Fruit fly (Drosophila melanogaster) whole organism, pupa: ENCODE measurements around the gene br.

ENCODE experiments used
- CG12605 ChIP-seq: fragments of 200-800 bp; sonication (Bioruptor generic); IDR thresholded peaks from 2 replicates; pipeline ENCODE4 v1.3.6; 2022; ENCODE audit warnings: missing biosample characterization, missing genetic modification characterization
- CG13204 ChIP-seq: fragments of 200-800 bp; sonication (Bioruptor generic); optimal IDR thresholded peaks from 2 replicates; lab custom pipeline; 2018; ENCODE audit warnings: missing biosample characterization, mild to moderate bottlenecking, missing genetic modification characterization, moderate library complexity
- CG14655 ChIP-seq: fragments of 200-800 bp; sonication (Bioruptor generic); optimal IDR thresholded peaks from 3 replicates; lab custom pipeline; 2017; ENCODE audit warnings: mild to moderate bottlenecking, missing biosample characterization, missing genetic modification reagents, missing genetic modification characterization
- CG32121 ChIP-seq: fragments of 200-800 bp; sonication (Bioruptor generic); IDR thresholded peaks from 2 replicates; pipeline ENCODE4 v1.3.6; 2022; ENCODE audit warnings: missing biosample characterization, missing genetic modification characterization
- CG9948 ChIP-seq: fragments of 200-800 bp; sonication (Bioruptor generic); optimal IDR thresholded peaks from 2 replicates; lab custom pipeline; 2018; ENCODE audit warnings: missing biosample characterization, mild to moderate bottlenecking, missing genetic modification characterization, moderate library complexity
- D1 ChIP-seq: fragments of 200-800 bp; sonication (Bioruptor generic); optimal IDR thresholded peaks from 2 replicates; lab custom pipeline; 2018; ENCODE audit warnings: missing biosample characterization, mild to moderate bottlenecking, missing genetic modification characterization, moderate library complexity
- Pif1B ChIP-seq: fragments of 200-800 bp; sonication (Bioruptor generic); optimal IDR thresholded peaks from 3 replicates; lab custom pipeline; 2016; ENCODE audit warnings: missing biosample characterization, missing genetic modification characterization

dm6 chrX:1538638-1539037, 36.3 kb upstream of the br start:
- TF ChIP-seq D1 (tag; lab: Kevin White, UChicago) (no peak), CG32121 (GFP tag; lab: Robert Waterston, UW) (no peak), CG14655 (GFP tag; lab: Kevin White, UChicago) (no peak), CG9948 (tag; lab: Kevin White, UChicago) (no peak), Pif1B (GFP tag; lab: Kevin White, UChicago) (no peak), CG12605 (no peak), CG13204 (GFP tag; lab: Kevin White, UChicago) (no peak)
